Worm (Caenorhabditis elegans): ENCODE measurements around the gene dcn-1.

Gene dcn-1

DNA sequence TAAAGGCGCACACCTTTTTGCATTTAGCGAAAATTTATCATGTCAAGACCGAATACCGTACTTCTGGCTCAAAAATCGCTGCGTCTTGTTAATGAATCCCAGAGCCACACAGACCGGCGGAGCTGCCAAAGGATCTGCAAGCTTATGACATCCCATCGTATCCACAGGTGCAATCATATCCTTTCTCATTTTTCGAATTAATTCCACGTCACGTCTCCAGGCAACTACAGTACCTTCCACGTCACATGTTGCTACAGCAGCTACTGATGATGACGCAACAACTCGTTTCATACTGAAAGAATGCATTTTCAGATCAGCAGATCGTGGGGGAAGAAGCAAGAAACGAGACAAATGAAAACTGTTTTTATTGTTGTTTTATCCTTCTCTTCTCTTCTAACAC is 20.6 kb upstream of the dcn-1 start, which contains the start of gene R10E4.6:
Gene R10E4.6 (plus strand): TSS at position 301 of the 400 bp plus-strand sequence.
- TF ChIP-seq zim-3 (tag; optimal IDR thresholded peaks at IDR 0.05) (no peak), lsy-27 (tag; optimal IDR thresholded peaks at IDR 0.05; ENCODE audit: borderline replicate concordance, insufficient read depth) (no peak), B0035.1 (tag; optimal IDR thresholded peaks at IDR 0.05) (no peak), tbp1 (GFP tag; optimal IDR thresholded peaks at IDR 0.05) (no peak), nhr-27 (tag; optimal IDR thresholded peaks at IDR 0.05) (no peak), mel-28 (tag; optimal IDR thresholded peaks at IDR 0.05; ENCODE audit: borderline replicate concordance) (no peak)

DNA sequence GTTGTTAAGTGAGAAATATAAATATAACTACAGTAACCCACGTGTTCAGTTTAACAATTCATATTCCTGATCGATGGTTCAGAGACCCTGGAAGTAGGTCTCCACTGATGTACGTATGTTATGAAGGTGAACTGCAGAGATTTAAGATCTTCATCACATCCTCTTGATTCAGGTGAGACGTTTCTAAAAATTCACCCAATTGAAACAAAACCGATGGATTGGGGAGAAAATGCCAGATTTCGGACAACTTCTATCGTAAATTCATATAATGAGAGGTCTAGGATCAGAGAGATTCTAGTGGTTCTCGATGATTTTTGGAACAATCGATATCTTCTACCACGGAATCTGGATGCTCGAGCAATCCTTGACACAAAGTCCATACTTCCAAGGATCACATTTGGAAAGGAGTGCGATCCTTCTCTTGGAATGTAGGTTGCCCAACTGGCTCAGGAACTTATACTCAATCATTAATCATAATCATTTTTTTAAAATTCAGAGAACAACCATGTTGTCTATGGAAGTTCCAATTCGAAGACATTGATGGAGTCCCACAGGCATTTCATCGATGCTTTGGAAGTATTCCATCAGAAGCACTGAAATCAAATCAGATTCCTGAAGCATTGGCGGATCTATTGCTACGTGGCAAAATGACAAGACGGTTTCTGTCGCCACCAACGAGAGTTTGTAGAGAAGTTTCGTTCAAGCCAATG is 19.4 kb upstream of the dcn-1 start, which contains the start of the genes nth-1 and R10E4.7:
Gene nth-1 (minus strand): TSS at position 101 of the 710 bp plus-strand sequence.
Gene R10E4.7 (plus strand): TSS at position 660 of the 710 bp plus-strand sequence.
- TF ChIP-seq tbp1 (GFP tag; optimal IDR thresholded peaks at IDR 0.05) (no peak), ceh-79 (tag; optimal IDR thresholded peaks at IDR 0.05) (no peak), repo-1 (tag; optimal IDR thresholded peaks at IDR 0.05) (no peak), C17E4.6 (GFP tag; IDR thresholded peaks at IDR 0.05) (no peak), ztf-22 (GFP tag; optimal IDR thresholded peaks at IDR 0.05) (no peak), ZK185.1 (tag; optimal IDR thresholded peaks at IDR 0.05; ENCODE audit: poor library complexity, severe bottlenecking) (no peak), Y79H2A.3 (GFP tag; conservative IDR thresholded peaks at IDR 0.05) (no peak), lin-54 (GFP tag; optimal IDR thresholded peaks at IDR 0.05) (no peak), egl-44 (GFP tag; IDR thresholded peaks at IDR 0.05) (no peak), F55B11.4 (tag; optimal IDR thresholded peaks at IDR 0.05; ENCODE audit: borderline replicate concordance, insufficient read depth) (no peak), die-1 (tag; optimal IDR thresholded peaks at IDR 0.05) (no peak), athp-1 (tag; optimal IDR thresholded peaks at IDR 0.05) (no peak), F10E7.11 (tag; optimal IDR thresholded peaks at IDR 0.05) (no peak)

DNA sequence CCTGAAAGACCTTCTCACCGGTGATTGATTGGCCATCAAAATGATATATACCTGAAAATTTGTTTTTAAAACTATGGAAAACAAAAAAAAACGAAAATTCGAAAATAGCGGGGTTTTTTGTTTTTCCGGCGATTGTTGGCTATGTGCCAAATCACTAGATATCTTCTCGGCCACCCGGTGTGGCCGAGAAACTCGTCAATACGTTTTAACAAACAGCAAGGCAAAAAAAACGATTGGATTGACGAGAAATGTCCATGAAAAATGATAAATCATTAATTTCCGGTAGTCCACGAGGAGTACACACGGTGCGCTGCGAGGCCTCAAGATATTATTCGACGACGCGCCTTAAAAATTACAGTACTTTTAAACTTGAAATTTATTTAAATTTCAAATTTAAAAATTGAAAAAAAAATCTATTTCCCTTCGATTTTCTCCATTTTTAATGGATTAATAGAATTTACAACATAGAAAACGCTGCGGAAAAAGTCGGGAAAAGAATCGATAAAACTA is 12.7 kb upstream of the dcn-1 start, which contains the start of gene R10E4.11:
Gene R10E4.11 (minus strand): TSS at position 51 of the 510 bp plus-strand sequence.
- TF ChIP-seq aptf-3 (GFP tag; IDR thresholded peaks at IDR 0.05) (no peak), madf-6 (GFP tag; IDR thresholded peaks at IDR 0.05) (peak; percentile 54; the same call in 1 of the 2 replicates), ztf-3 (GFP tag; optimal IDR thresholded peaks at IDR 0.05) (no peak), F33H1.4 (GFP tag; IDR thresholded peaks at IDR 0.05) (peak; percentile 61), lsl-1 (GFP tag; optimal IDR thresholded peaks at IDR 0.05) (peak; percentile 66)

DNA sequence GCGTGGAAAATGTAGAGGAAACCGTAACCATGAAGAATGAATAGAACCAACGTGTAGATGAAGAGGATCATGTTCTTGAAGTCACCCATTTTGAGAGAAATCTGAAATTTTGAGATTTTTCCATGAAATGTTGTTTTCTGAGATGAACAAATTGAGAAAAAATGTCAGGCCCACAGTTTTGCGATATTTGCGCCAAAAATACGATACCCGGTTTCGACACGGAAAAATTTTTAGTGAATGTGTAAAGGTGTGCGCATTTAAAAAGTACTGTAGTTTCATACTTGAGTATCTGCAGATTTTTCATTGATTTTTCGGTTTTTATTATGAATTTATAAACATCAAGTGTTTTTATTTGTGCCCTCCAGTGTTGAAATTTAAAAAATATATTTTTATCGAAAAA is 11.4 kb upstream of the dcn-1 start, which contains the start of gene R10E4.9:
Gene R10E4.9 (minus strand): TSS at position 101 of the 400 bp plus-strand sequence.
- TF ChIP-seq dpl-1 (GFP tag; optimal IDR thresholded peaks at IDR 0.05) (no peak), ets-4 (GFP tag; optimal IDR thresholded peaks at IDR 0.05) (no peak), chd-7 (tag; optimal IDR thresholded peaks at IDR 0.05) (no peak), attf-6 (GFP tag; IDR thresholded peaks at IDR 0.05) (no peak), K12H6.12 (tag; optimal IDR thresholded peaks at IDR 0.05) (no peak), lag-1 (GFP tag; IDR thresholded peaks at IDR 0.05) (no peak), B0019.2 (GFP tag; conservative IDR thresholded peaks at IDR 0.05) (no peak), B0336.3 (GFP tag; IDR thresholded peaks at IDR 0.05) (no peak), ekl-4 (GFP tag; IDR thresholded peaks at IDR 0.05) (no peak), unc-62 (GFP tag; optimal IDR thresholded peaks at IDR 0.05) (no peak), F22D6.2 (tag; optimal IDR thresholded peaks at IDR 0.05) (no peak), hrde-1 (tag; optimal IDR thresholded peaks at IDR 0.05; ENCODE audit: borderline replicate concordance) (no peak), T26A5.8 (tag; optimal IDR thresholded peaks at IDR 0.05) (no peak), nfya-2 (GFP tag; IDR thresholded peaks at IDR 0.05) (no peak), ama-1 (optimal IDR thresholded peaks at IDR 0.05) (no peak), ama-1 (GFP tag; optimal IDR thresholded peaks at IDR 0.05) (no peak), snpc-4 (GFP tag; optimal IDR thresholded peaks at IDR 0.05) (no peak), snpc-4 (tag; optimal IDR thresholded peaks at IDR 0.05) (no peak), Y53F4B.3 (GFP tag; IDR thresholded peaks at IDR 0.05) (no peak), egl-44 (GFP tag; IDR thresholded peaks at IDR 0.05) (no peak), madf-8 (GFP tag; conservative IDR thresholded peaks at IDR 0.05) (no peak)
